Worm (Caenorhabditis elegans) whole organism, L4 larva: ENCODE results near the gene T08G5.15.

Source experiments
- F10B5.3 ChIP-seq: sonication (generic microtip); optimal IDR thresholded peaks from 2 replicates; lab custom pipeline; 2016; ENCODE audit warnings: mild to moderate bottlenecking, missing genetic modification characterization, missing compliant biosample characterization
- F49E8.2 ChIP-seq: sonication (generic microtip); optimal IDR thresholded peaks from 2 replicates; lab custom pipeline; 2016; ENCODE audit warnings: missing compliant biosample characterization, mild to moderate bottlenecking, missing genetic modification characterization, borderline replicate concordance
- R02D3.7 ChIP-seq: fragments of 150-350 bp; sonication (generic microtip); optimal IDR thresholded peaks from 3 replicates; lab custom pipeline; 2014; ENCODE audit warnings: missing biosample characterization, missing genetic modification characterization
- Y5F2A.4 ChIP-seq: fragments of 200-800 bp; sonication (Bioruptor generic); optimal IDR thresholded peaks from 2 replicates; lab custom pipeline; 2018; ENCODE audit warnings: mild to moderate bottlenecking, missing genetic modification characterization, missing compliant biosample characterization
- Y75B8A.6 ChIP-seq: fragments of 200-800 bp; sonication (Bioruptor generic); IDR thresholded peaks from 2 replicates; pipeline ENCODE4 v1.3.6; 2022; ENCODE audit warnings: missing genetic modification reagents, missing genetic modification characterization, missing compliant biosample characterization
- ZK546.5 ChIP-seq, 2 experiments: sonication (generic microtip); optimal IDR thresholded peaks; 2 replicates each; lab custom pipeline; 2017; ENCODE audit warnings: missing biosample characterization in 2 of 2, missing genetic modification characterization in 2 of 2
- aha-1 ChIP-seq: fragments of 150-350 bp; peaks from one replicate; lab custom pipeline; 2014; ENCODE audit warnings: missing biosample characterization, missing genetic modification characterization
- aly-2 ChIP-seq: sonication (generic microtip); optimal IDR thresholded peaks from 2 replicates; lab custom pipeline; 2018; ENCODE audit warnings: missing biosample characterization, missing genetic modification characterization
- cey-2 ChIP-seq: sonication (generic microtip); optimal IDR thresholded peaks from 3 replicates; lab custom pipeline; 2017; ENCODE audit warnings: missing genetic modification characterization, mild to moderate bottlenecking, missing compliant biosample characterization, antibody characterized with exemption, borderline replicate concordance; ENCODE audit not compliant: insufficient read depth
- daf-8 ChIP-seq: fragments of 200-800 bp; sonication (Bioruptor generic); IDR thresholded peaks from 2 replicates; pipeline ENCODE4 v1.3.6; 2022; ENCODE audit warnings: missing genetic modification characterization, missing compliant biosample characterization
- fkh-10 ChIP-seq: fragments of 150-350 bp; optimal IDR thresholded peaks from 2 replicates; lab custom pipeline; 2014; ENCODE audit warnings: missing biosample characterization, missing genetic modification reagents, missing genetic modification characterization
- hif-1 ChIP-seq, 2 experiments: sonication (generic microtip); optimal IDR thresholded peaks; 2 replicates each; lab custom pipeline; 2016 to 2017; ENCODE audit warnings: missing compliant biosample characterization in 2 of 2, missing genetic modification characterization in 2 of 2, missing genetic modification reagents in 2 of 2, missing genotype in 2 of 2, mild to moderate bottlenecking in 1 of 2
- lin-29 ChIP-seq: fragments of 200-800 bp; sonication (Bioruptor generic); IDR thresholded peaks from 2 replicates; pipeline ENCODE4 v1.3.6; 2022; ENCODE audit warnings: missing genetic modification reagents, missing genetic modification characterization, missing compliant biosample characterization
- lir-3 ChIP-seq: sonication (generic microtip); optimal IDR thresholded peaks from 2 replicates; lab custom pipeline; 2016; ENCODE audit warnings: mild to moderate bottlenecking, missing genetic modification characterization, missing compliant biosample characterization
- mdl-1 ChIP-seq, 2 experiments: fragments of 150-350 bp in 1 of 2; sonication (generic microtip) in 1 of 2; optimal IDR thresholded peaks; 2 replicates each; lab custom pipeline; 2014 to 2017; ENCODE audit warnings: missing biosample characterization in 2 of 2, missing genetic modification characterization in 2 of 2
- mep-1 ChIP-seq: fragments of 150-350 bp; sonication (generic microtip); optimal IDR thresholded peaks from 3 replicates; lab custom pipeline; 2014; ENCODE audit warnings: missing biosample characterization, missing genetic modification characterization
- nhr-10 ChIP-seq: fragments of 150-350 bp; optimal IDR thresholded peaks from 2 replicates; lab custom pipeline; 2014; ENCODE audit warnings: missing biosample characterization, missing genetic modification characterization
- nhr-11 ChIP-seq: fragments of 150-350 bp; optimal IDR thresholded peaks from 2 replicates; lab custom pipeline; 2014; ENCODE audit warnings: missing biosample characterization, missing genetic modification characterization
- nhr-28 ChIP-seq: fragments of 150-350 bp; optimal IDR thresholded peaks from 2 replicates; lab custom pipeline; 2014; ENCODE audit warnings: missing biosample characterization, missing genetic modification characterization
- nhr-42 ChIP-seq: fragments of 200-800 bp; sonication (Bioruptor generic); IDR thresholded peaks from 2 replicates; pipeline ENCODE4 v1.3.6; 2022; ENCODE audit warnings: missing genetic modification characterization, missing compliant biosample characterization
- nhr-76 ChIP-seq: fragments of 150-350 bp; optimal IDR thresholded peaks from 2 replicates; lab custom pipeline; 2014; ENCODE audit warnings: missing biosample characterization, missing genetic modification characterization
- saeg-2 ChIP-seq: fragments of 200-800 bp; sonication (Bioruptor generic); IDR thresholded peaks from 2 replicates; pipeline ENCODE4 v1.3.6; 2022; ENCODE audit warnings: missing genetic modification reagents, missing genetic modification characterization, missing compliant biosample characterization
- sdz-12 ChIP-seq: fragments of 200-800 bp; sonication (Bioruptor generic); optimal IDR thresholded peaks from 2 replicates; lab custom pipeline; 2018; ENCODE audit warnings: mild to moderate bottlenecking, missing genetic modification characterization, missing compliant biosample characterization
- spr-3 ChIP-seq: fragments of 200-800 bp; sonication (Bioruptor generic); optimal IDR thresholded peaks from 2 replicates; lab custom pipeline; 2018; ENCODE audit warnings: mild to moderate bottlenecking, missing genetic modification characterization, missing compliant biosample characterization
- unc-130 ChIP-seq: sonication (generic microtip); optimal IDR thresholded peaks from 2 replicates; lab custom pipeline; 2016; ENCODE audit warnings: missing genetic modification reagents, missing genetic modification characterization, missing compliant biosample characterization
- unc-39 ChIP-seq: sonication (generic microtip); optimal IDR thresholded peaks from 2 replicates; lab custom pipeline; 2017; ENCODE audit warnings: missing biosample characterization, missing genetic modification characterization
- unc-62 ChIP-seq, 3 experiments: fragments of 150-350 bp in 1 of 3; sonication (generic microtip); optimal IDR thresholded peaks in 2 of 3; peaks in 1 of 3; 1 replicate in 1 of 3; 2 replicates in 2 of 3; lab custom pipeline; 2014 to 2017; ENCODE audit warnings: missing biosample characterization in 3 of 3, missing genetic modification characterization in 3 of 3, missing genetic modification reagents in 3 of 3, missing genotype in 1 of 3
- vab-7 ChIP-seq: fragments of 200-800 bp; sonication (Bioruptor generic); IDR thresholded peaks from 2 replicates; pipeline ENCODE4 v1.3.6; 2022; ENCODE audit warnings: missing genetic modification reagents, missing genetic modification characterization, missing compliant biosample characterization
- zfp-2 ChIP-seq: sonication (generic microtip); optimal IDR thresholded peaks from 2 replicates; lab custom pipeline; 2016; ENCODE audit warnings: mild to moderate bottlenecking, missing genetic modification characterization, missing compliant biosample characterization
- zip-11 ChIP-seq: fragments of 200-800 bp; sonication (Bioruptor generic); IDR thresholded peaks from 2 replicates; pipeline ENCODE4 v1.3.6; 2022; ENCODE audit warnings: missing genetic modification characterization, missing compliant biosample characterization
- ztf-7 ChIP-seq: fragments of 150-350 bp; optimal IDR thresholded peaks from 2 replicates; lab custom pipeline; 2014; ENCODE audit warnings: missing biosample characterization, missing genetic modification characterization

Gene T08G5.15

ce11 chrV:14023074-14023473 lies at the start of gene T08G5.15:
Gene T08G5.15, minus strand, starts transcription at chrV:14023174.
- TF ChIP-seq aha-1 (tag; lab: Kevin White, UChicago) (peak; percentile 7), unc-39 (tag; lab: Kevin White, UChicago) (no peak)

DNA sequence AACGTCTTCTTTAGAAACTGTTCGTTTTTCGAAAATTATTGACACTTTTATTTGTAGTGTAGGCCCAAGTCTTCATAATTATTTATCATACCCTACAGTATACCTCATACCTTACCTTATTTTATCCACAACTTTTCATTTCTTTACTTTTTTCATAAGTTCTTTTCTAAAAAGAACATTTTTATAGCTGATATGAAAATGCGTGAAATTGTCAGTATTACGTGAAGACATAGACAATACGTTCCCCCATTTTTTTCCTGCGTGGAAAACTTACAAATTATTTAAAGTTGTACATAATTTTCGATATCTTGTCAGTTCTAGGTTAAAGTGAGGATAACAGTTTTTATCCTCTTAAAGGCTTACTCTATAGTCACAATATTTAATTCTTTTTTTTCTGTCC lies 46.9 kb upstream of the T08G5.15 start:
- TF ChIP-seq hif-1 (tag; optimal IDR thresholded peaks at IDR 0.05; lab: Kevin White, UChicago): no peak
- no peak for TF ChIP-seq nhr-42 (GFP tag; lab: Robert Waterston, UW)
- TF ChIP-seq nhr-76: no peak
- no peak for TF ChIP-seq spr-3 (GFP tag; lab: Kevin White, UChicago)
- TF ChIP-seq Y5F2A.4 (GFP tag; lab: Kevin White, UChicago): no peak
- TF ChIP-seq unc-62 (GFP tag; optimal IDR thresholded peaks at IDR 0.05 in 1 of 2; lab: Kevin White, UChicago): peak in 1 of 2 experiments; percentile 90
- TF ChIP-seq unc-62 (tag; optimal IDR thresholded peaks at IDR 0.05; lab: Kevin White, UChicago): no peak
- no peak for TF ChIP-seq zfp-2 (tag; lab: Kevin White, UChicago)

- TF ChIP-seq R02D3.7: no peak
- TF ChIP-seq aha-1 (tag; lab: Kevin White, UChicago): peak; percentile 92
- no peak for TF ChIP-seq nhr-28 (tag; lab: Kevin White, UChicago)
Observed at ce11 chrV:14067816-14068296, 44.9 kb upstream of the T08G5.15 start, which contains the start of gene D1086.17. Gene D1086.17, plus strand, starts transcription at chrV:14067866.

ce11 chrV:14064422-14064821 lies 41.4 kb upstream of the T08G5.15 start, which contains the start of gene D1086.21:
Gene D1086.21, plus strand, starts transcription at chrV:14064722.
- TF ChIP-seq unc-130 (GFP tag; lab: Kevin White, UChicago): no peak
- TF ChIP-seq vab-7 (GFP tag; lab: Robert Waterston, UW): no peak
- no peak for TF ChIP-seq F49E8.2
- TF ChIP-seq F10B5.3 (tag; lab: Kevin White, UChicago): no peak
- no peak for TF ChIP-seq lir-3 (tag; lab: Kevin White, UChicago)
- TF ChIP-seq sdz-12 (GFP tag; lab: Kevin White, UChicago): no peak
- no peak for TF ChIP-seq mdl-1 (tag; optimal IDR thresholded peaks at IDR 0.05; lab: Kevin White, UChicago)
- TF ChIP-seq mep-1: no peak
- no peak for TF ChIP-seq nhr-11 (tag; lab: Kevin White, UChicago)
- TF ChIP-seq aha-1 (tag; lab: Kevin White, UChicago): no peak
- TF ChIP-seq Y75B8A.6 (GFP tag; lab: Robert Waterston, UW): no peak
- no peak for TF ChIP-seq cey-2 (tag; lab: Kevin White, UChicago)
- no peak for TF ChIP-seq ZK546.5 (tag; optimal IDR thresholded peaks at IDR 0.05; lab: Kevin White, UChicago)
- TF ChIP-seq lin-29 (GFP tag; lab: Robert Waterston, UW): no peak
- no peak for TF ChIP-seq aly-2
- TF ChIP-seq saeg-2 (GFP tag; lab: Robert Waterston, UW): no peak
- no peak for TF ChIP-seq nhr-10 (tag; lab: Kevin White, UChicago)
- TF ChIP-seq ztf-7 (tag; lab: Kevin White, UChicago): no peak
- TF ChIP-seq, all 104 proteins: peak for 0

DNA sequence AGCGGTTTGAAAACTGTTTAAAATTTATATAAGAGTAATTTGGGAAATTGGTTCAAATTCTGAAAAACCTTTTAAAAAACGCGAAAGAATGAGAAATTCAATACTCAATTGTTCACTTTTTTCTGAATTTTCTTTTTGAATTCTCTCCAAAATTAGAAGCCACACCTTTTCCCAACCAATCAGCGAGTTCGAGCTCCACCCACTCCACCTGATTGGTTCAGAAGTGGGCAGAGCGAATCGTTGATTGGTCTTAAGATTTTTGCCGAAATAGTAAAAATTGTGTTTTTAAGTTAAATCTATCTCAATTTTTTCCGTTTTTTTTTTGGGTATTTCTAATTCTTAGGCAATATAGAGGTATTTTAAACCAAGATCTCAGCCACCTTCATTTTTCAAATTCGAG lies 41.0 kb upstream of the T08G5.15 start:
- no peak for TF ChIP-seq zip-11

DNA sequence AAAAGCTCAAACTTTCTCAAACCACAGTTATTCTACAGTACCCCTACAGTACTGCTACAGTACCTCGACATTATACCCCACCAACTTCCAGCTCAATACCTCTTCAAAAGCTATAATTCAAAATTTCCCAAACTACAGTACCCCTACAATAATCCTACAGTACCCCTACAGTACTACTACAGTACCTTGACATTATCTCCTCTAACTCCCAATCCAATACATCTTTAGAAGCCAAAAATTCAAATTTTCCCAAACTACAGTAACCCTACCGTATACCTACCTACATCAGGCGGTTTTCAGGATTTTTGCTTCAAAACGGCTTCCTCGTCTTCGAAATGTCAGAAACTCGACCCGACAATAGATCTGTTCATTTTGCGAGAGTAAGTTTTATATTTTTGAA lies 34.6 kb upstream of the T08G5.15 start, which contains the start of gene F58D12.3:
F58D12.3 (plus strand) TSS at position 301 of the 400 bp plus-strand sequence.
- TF ChIP-seq unc-62 (GFP tag; optimal IDR thresholded peaks at IDR 0.05 in 1 of 2; lab: Kevin White, UChicago): peak in 1 of 2 experiments; percentile 32
- no peak for TF ChIP-seq unc-62 (tag; optimal IDR thresholded peaks at IDR 0.05; lab: Kevin White, UChicago)
- TF ChIP-seq fkh-10 (GFP tag; lab: Kevin White, UChicago): no peak
- TF ChIP-seq daf-8 (GFP tag; lab: Robert Waterston, UW): no peak
